Worm (Caenorhabditis elegans) whole organism, L2 larva: ENCODE measurements around the gene daf-10.

Experiments used
- C34F6.9 ChIP-seq: fragments of 150-350 bp; optimal IDR thresholded peaks from 2 replicates; lab custom pipeline; 2014; ENCODE audit warnings: missing biosample characterization, missing genetic modification characterization
- F13H6.1 ChIP-seq: sonication (generic microtip); optimal IDR thresholded peaks from 2 replicates; lab custom pipeline; 2016; ENCODE audit warnings: missing genetic modification characterization, missing compliant biosample characterization
- R02D3.7 ChIP-seq: fragments of 150-350 bp; optimal IDR thresholded peaks from 2 replicates; lab custom pipeline; 2014; ENCODE audit warnings: missing biosample characterization, missing genetic modification characterization
- Y55F3AM.14 ChIP-seq: fragments of 200-800 bp; sonication (Bioruptor generic); optimal IDR thresholded peaks from 2 replicates; lab custom pipeline; 2018; ENCODE audit warnings: mild to moderate bottlenecking, missing genetic modification characterization, missing compliant biosample characterization
- ZK546.5 ChIP-seq: sonication (generic microtip); optimal IDR thresholded peaks from 2 replicates; lab custom pipeline; 2017; ENCODE audit warnings: missing biosample characterization, missing genetic modification characterization
- aly-2 ChIP-seq: fragments of 150-350 bp; optimal IDR thresholded peaks from 2 replicates; lab custom pipeline; 2014; ENCODE audit warnings: missing biosample characterization, missing genetic modification characterization
- blmp-1 ChIP-seq: sonication (generic microtip); optimal IDR thresholded peaks from 2 replicates; lab custom pipeline; 2017; ENCODE audit warnings: missing genetic modification characterization, mild to moderate bottlenecking, missing compliant biosample characterization, antibody characterized with exemption, moderate library complexity; ENCODE audit not compliant: insufficient read depth
- ceh-16 ChIP-seq: fragments of 150-350 bp; optimal IDR thresholded peaks from 2 replicates; lab custom pipeline; 2014; ENCODE audit warnings: missing biosample characterization, missing genetic modification characterization
- ceh-82 ChIP-seq: fragments of 150-350 bp; optimal IDR thresholded peaks from 2 replicates; lab custom pipeline; 2014; ENCODE audit warnings: missing biosample characterization, missing genetic modification characterization
- crh-2 ChIP-seq: sonication (generic microtip); optimal IDR thresholded peaks from 2 replicates; lab custom pipeline; 2017; ENCODE audit warnings: missing biosample characterization, missing genetic modification characterization
- egl-27 ChIP-seq: sonication (generic microtip); optimal IDR thresholded peaks from 3 replicates; lab custom pipeline; 2017; ENCODE audit warnings: missing biosample characterization, missing genetic modification reagents, missing genetic modification characterization
- elt-1 ChIP-seq: fragments of 150-350 bp; optimal IDR thresholded peaks from 2 replicates; lab custom pipeline; 2014; ENCODE audit warnings: missing biosample characterization, missing genetic modification characterization
- elt-3 ChIP-seq: sonication (generic microtip); optimal IDR thresholded peaks from 2 replicates; lab custom pipeline; 2017; ENCODE audit warnings: missing biosample characterization, missing genetic modification characterization
- fos-1 ChIP-seq: fragments of 150-350 bp; optimal IDR thresholded peaks from 2 replicates; lab custom pipeline; 2014; ENCODE audit warnings: missing biosample characterization, missing genetic modification characterization
- gmeb-1 ChIP-seq: fragments of 150-350 bp; optimal IDR thresholded peaks from 2 replicates; lab custom pipeline; 2014; ENCODE audit warnings: missing biosample characterization, missing genetic modification characterization
- lin-11 ChIP-seq: fragments of 150-350 bp; sonication (generic microtip); optimal IDR thresholded peaks from 2 replicates; lab custom pipeline; 2014; ENCODE audit warnings: missing biosample characterization, missing genetic modification characterization, inconsistent platforms, mixed read lengths
- lin-13 ChIP-seq: fragments of 150-350 bp; optimal IDR thresholded peaks from 2 replicates; lab custom pipeline; 2014; ENCODE audit warnings: missing biosample characterization, missing genetic modification reagents, missing genetic modification characterization
- lin-39 ChIP-seq: fragments of 150-350 bp; optimal IDR thresholded peaks from 2 replicates; lab custom pipeline; 2014; ENCODE audit warnings: missing biosample characterization, missing genetic modification reagents, missing genetic modification characterization
- lsy-2 ChIP-seq, 2 experiments: fragments of 150-350 bp in 1 of 2; sonication (generic microtip) in 1 of 2; optimal IDR thresholded peaks; 2 replicates each; lab custom pipeline; 2014 to 2017; ENCODE audit warnings: missing biosample characterization in 2 of 2, missing genetic modification characterization in 2 of 2
- mab-5 ChIP-seq: fragments of 150-350 bp; optimal IDR thresholded peaks from 2 replicates; lab custom pipeline; 2014; ENCODE audit warnings: missing biosample characterization, missing genetic modification characterization
- mdl-1 ChIP-seq, 2 experiments: fragments of 150-350 bp in 1 of 2; sonication (generic microtip) in 1 of 2; optimal IDR thresholded peaks; 2 replicates each; lab custom pipeline; 2017; ENCODE audit warnings: missing biosample characterization in 2 of 2, missing genetic modification characterization in 2 of 2
- nhr-10 ChIP-seq: sonication (generic microtip); optimal IDR thresholded peaks from 2 replicates; lab custom pipeline; 2017; ENCODE audit warnings: missing biosample characterization, missing genetic modification characterization
- nhr-11 ChIP-seq: fragments of 150-350 bp; optimal IDR thresholded peaks from 2 replicates; lab custom pipeline; 2014; ENCODE audit warnings: missing biosample characterization, missing genetic modification characterization
- nhr-129 ChIP-seq: fragments of 150-350 bp; optimal IDR thresholded peaks from 2 replicates; lab custom pipeline; 2014; ENCODE audit warnings: missing biosample characterization, missing genetic modification characterization
- nhr-21 ChIP-seq: fragments of 150-350 bp; optimal IDR thresholded peaks from 2 replicates; lab custom pipeline; 2014; ENCODE audit warnings: missing biosample characterization, missing genetic modification characterization
- nhr-237 ChIP-seq: fragments of 150-350 bp; optimal IDR thresholded peaks from 2 replicates; lab custom pipeline; 2014; ENCODE audit warnings: missing biosample characterization, missing genetic modification characterization
- nhr-25 ChIP-seq: fragments of 150-350 bp; sonication (generic microtip); optimal IDR thresholded peaks from 3 replicates; lab custom pipeline; 2014; ENCODE audit warnings: missing biosample characterization, missing genetic modification characterization
- nhr-6 ChIP-seq: fragments of 150-350 bp; optimal IDR thresholded peaks from 2 replicates; lab custom pipeline; 2014; ENCODE audit warnings: missing biosample characterization, missing genetic modification characterization
- peb-1 ChIP-seq: fragments of 150-350 bp; optimal IDR thresholded peaks from 2 replicates; lab custom pipeline; 2014; ENCODE audit warnings: missing biosample characterization, missing genetic modification characterization
- sem-4 ChIP-seq: fragments of 150-350 bp; optimal IDR thresholded peaks from 2 replicates; lab custom pipeline; 2014; ENCODE audit warnings: missing biosample characterization, missing genetic modification reagents, missing genetic modification characterization
- sma-3 ChIP-seq: sonication (generic microtip); optimal IDR thresholded peaks from 2 replicates; lab custom pipeline; 2016; ENCODE audit warnings: missing genetic modification reagents, missing genetic modification characterization, missing compliant biosample characterization
- sma-9 ChIP-seq, 2 experiments: fragments of 150-350 bp in 1 of 2; sonication (generic microtip) in 1 of 2; optimal IDR thresholded peaks; 2 replicates each; lab custom pipeline; 2014 to 2016; ENCODE audit warnings: missing genetic modification characterization in 2 of 2, mild to moderate bottlenecking in 1 of 2, missing biosample characterization in 1 of 2, missing compliant biosample characterization in 1 of 2, missing genetic modification reagents in 1 of 2, moderate library complexity in 1 of 2
- unc-39 ChIP-seq: fragments of 150-350 bp; optimal IDR thresholded peaks from 2 replicates; lab custom pipeline; 2014; ENCODE audit warnings: missing biosample characterization, missing genetic modification characterization
- unc-55 ChIP-seq: fragments of 150-350 bp; sonication (generic microtip); optimal IDR thresholded peaks from 3 replicates; lab custom pipeline; 2014; ENCODE audit warnings: missing biosample characterization, missing genetic modification reagents, missing genetic modification characterization
- unc-62 ChIP-seq: fragments of 150-350 bp; optimal IDR thresholded peaks from 2 replicates; lab custom pipeline; 2014; ENCODE audit warnings: missing biosample characterization, missing genetic modification reagents, missing genetic modification characterization
- zag-1 ChIP-seq: fragments of 150-350 bp; optimal IDR thresholded peaks from 2 replicates; lab custom pipeline; 2014; ENCODE audit warnings: missing biosample characterization, missing genetic modification characterization
- ztf-1 ChIP-seq: fragments of 200-800 bp; sonication (Bioruptor generic); conservative IDR thresholded peaks from 2 replicates; pipeline ENCODE4 v1.3.6; 2022; ENCODE audit warnings: missing genetic modification characterization, missing compliant biosample characterization

daf-10 gene

DNA sequence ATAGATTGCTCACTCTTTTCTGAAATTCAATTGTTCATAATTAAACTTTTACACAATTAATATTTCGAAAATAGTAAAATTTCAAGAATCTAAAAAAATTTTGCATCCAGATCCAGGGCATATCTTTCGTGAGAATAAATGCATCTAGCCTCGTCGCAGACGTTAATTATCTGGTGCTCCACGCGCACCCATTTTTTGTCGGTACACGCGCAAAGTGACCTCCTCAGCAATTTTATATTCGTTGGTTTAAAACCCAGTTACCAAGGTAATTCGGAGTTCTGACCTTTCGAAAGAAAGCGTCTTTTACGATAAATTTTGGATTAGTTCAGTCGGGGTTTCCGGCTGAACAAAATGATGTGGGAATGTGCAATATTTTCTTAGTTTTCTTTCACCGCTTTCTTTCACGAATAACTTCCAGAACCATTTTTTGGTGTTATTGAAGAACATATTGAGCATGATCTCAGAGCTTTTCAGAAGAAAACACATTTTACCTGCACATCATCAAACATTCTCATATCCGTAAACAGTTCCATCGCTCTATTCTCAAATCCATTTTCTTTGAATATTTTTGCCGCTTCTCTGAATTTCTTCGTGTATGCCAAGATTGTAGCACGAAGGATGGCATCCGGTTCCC lies 5.7 kb downstream of the daf-10 start:
- no peak for TF ChIP-seq ceh-82
- no peak for TF ChIP-seq Y55F3AM.14
- no peak for TF ChIP-seq ZK546.5 (tag; lab: Kevin White, UChicago)
- no peak for TF ChIP-seq elt-1 (tag; lab: Kevin White, UChicago)
- TF ChIP-seq mab-5 (tag; lab: Kevin White, UChicago): no peak
- no peak for TF ChIP-seq crh-2 (tag; lab: Kevin White, UChicago)
- TF ChIP-seq ceh-16 (tag; lab: Kevin White, UChicago): no peak
- TF ChIP-seq unc-62 (GFP tag; lab: Kevin White, UChicago): no peak

DNA sequence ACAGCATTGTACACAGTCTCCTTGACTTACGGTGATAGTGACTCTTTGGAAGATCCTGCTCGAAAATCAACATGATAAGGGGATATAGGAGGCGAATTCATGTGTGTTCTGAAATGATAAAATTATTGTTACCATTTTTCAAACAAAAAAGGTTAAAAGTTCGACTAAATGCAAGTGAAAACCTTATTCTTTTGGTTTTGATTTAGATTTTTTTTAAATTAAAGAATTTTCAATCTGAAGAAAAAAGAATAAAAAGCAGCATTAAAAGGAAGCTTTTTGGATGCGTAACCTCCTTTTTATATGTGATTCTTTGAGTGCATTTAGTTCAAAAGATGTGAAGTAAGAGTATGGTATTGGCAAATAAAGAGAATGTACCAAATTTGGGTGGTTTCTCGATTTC lies 10.6 kb downstream of the daf-10 start, which contains the start of gene delm-1:
delm-1 (minus strand) TSS at position 101 of the 400 bp plus-strand sequence.
- TF ChIP-seq nhr-11 (no peak), R02D3.7 (no peak), nhr-10 (tag; lab: Kevin White, UChicago) (no peak), sem-4 (tag; lab: Kevin White, UChicago) (no peak)
- TF ChIP-seq, all 48 proteins: peak for 0

DNA sequence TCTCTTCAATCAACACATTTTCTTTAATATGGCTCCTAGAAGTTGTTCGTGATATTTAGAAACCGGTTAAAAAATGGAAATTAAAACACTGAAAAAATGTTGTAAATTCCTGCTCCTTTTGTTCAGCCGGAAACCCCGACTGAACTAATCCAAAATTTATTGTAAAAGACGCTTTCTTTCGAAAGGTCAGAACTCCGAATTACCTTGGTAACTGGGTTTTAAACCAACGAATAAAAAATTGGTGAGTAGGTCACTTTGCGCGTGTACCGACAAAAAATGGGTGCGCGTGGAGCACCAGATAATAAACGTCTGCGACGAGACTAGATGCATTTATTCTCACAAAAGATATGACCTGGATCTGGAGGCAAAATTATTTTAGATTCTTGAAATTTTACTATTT lies 15.4 kb downstream of the daf-10 start:
- no peak for TF ChIP-seq nhr-6 (tag; lab: Kevin White, UChicago)
- no peak for TF ChIP-seq ZK546.5 (tag; lab: Kevin White, UChicago)
- TF ChIP-seq elt-3 (tag; lab: Kevin White, UChicago): no peak

DNA sequence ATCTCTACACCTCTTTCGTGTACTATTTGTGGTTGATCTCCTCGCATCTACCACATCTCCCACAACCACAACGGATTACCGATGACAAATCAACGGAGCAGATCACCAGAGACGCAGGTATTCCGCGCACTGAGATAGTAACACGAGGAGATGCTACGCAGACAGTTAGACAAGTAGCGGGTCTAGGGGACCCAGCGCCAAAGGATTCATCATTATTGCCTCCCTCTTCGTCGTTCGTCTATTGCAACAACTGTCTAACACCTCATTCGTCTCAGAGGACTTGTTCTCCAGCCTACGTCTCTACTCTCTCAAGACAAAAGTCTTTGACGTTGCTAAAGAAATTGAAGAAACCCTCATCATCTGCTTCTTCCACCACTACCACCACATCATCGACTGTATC lies 24.5 kb downstream of the daf-10 start:
- TF ChIP-seq egl-27: no peak
- TF ChIP-seq lsy-2 (tag; optimal IDR thresholded peaks at IDR 0.05; lab: Kevin White, UChicago): peak in 1 of 2 experiments; percentile 50
- no peak for TF ChIP-seq nhr-10 (tag; lab: Kevin White, UChicago)
- peak; percentile 56 for TF ChIP-seq sma-9 (GFP tag; optimal IDR thresholded peaks at IDR 0.05; lab: Kevin White, UChicago)
- no peak for TF ChIP-seq sma-9 (tag; optimal IDR thresholded peaks at IDR 0.05; lab: Kevin White, UChicago)
- TF ChIP-seq mdl-1 (tag; optimal IDR thresholded peaks at IDR 0.05; lab: Kevin White, UChicago): peak; percentile 66 to 79
- TF ChIP-seq nhr-25 (tag; lab: Kevin White, UChicago): peak; percentile 49
- peak; percentile 69 for TF ChIP-seq fos-1 (tag; lab: Kevin White, UChicago)
- no peak for TF ChIP-seq nhr-6 (tag; lab: Kevin White, UChicago)
- TF ChIP-seq nhr-11: no peak
- TF ChIP-seq crh-2 (tag; lab: Kevin White, UChicago): no peak
- peak; percentile 64 for TF ChIP-seq C34F6.9 (tag; lab: Kevin White, UChicago)
- TF ChIP-seq lin-11 (tag; lab: Kevin White, UChicago): no peak
- peak; percentile 71 for TF ChIP-seq sma-3
- peak; percentile 67 for TF ChIP-seq nhr-21
- peak; percentile 48 for TF ChIP-seq blmp-1 (tag; lab: Kevin White, UChicago)
- TF ChIP-seq zag-1: no peak
- TF ChIP-seq unc-55 (GFP tag; lab: Kevin White, UChicago): no peak
- no peak for TF ChIP-seq gmeb-1
- TF ChIP-seq nhr-129 (tag; lab: Kevin White, UChicago): peak; percentile 77
- TF ChIP-seq F13H6.1: peak; percentile 58

DNA sequence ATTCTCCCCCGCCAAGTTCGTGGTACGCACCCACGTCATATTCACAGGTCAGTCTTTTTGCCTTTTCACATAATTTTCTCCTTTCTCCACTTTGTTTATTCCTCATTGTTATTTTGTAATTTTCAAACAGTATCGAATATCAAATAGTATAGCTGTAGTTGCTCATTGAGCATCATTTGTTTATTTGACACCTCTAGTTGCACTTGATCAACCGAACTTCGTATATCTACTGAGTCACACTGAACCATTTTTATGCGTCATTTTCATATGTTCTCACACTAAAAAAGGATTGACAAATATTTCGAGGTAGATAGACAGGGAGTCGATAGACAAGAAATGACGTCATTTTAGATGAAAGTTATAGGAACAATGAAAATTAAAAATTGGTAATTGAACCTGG lies 25.8 kb downstream of the daf-10 start:
- TF ChIP-seq gmeb-1: no peak
- TF ChIP-seq sma-3: no peak
- TF ChIP-seq lin-13: no peak
- TF ChIP-seq sma-9 (GFP tag; optimal IDR thresholded peaks at IDR 0.05; lab: Kevin White, UChicago): no peak
- no peak for TF ChIP-seq sma-9 (tag; optimal IDR thresholded peaks at IDR 0.05; lab: Kevin White, UChicago)
- TF ChIP-seq lin-11 (tag; lab: Kevin White, UChicago): no peak
- no peak for TF ChIP-seq nhr-10 (tag; lab: Kevin White, UChicago)
- TF ChIP-seq mab-5 (tag; lab: Kevin White, UChicago): no peak
- TF ChIP-seq C34F6.9 (tag; lab: Kevin White, UChicago): no peak
- TF ChIP-seq lin-39 (tag; lab: Kevin White, UChicago): no peak
- no peak for TF ChIP-seq peb-1 (tag; lab: Kevin White, UChicago)
- TF ChIP-seq unc-39 (tag; lab: Kevin White, UChicago): no peak
- no peak for TF ChIP-seq nhr-237 (tag; lab: Kevin White, UChicago)
- TF ChIP-seq F13H6.1: no peak
- no peak for TF ChIP-seq Y55F3AM.14
- TF ChIP-seq ztf-1: no peak
- no peak for TF ChIP-seq aly-2 (tag; lab: Kevin White, UChicago)
